Worm (Caenorhabditis elegans): ENCODE measurements around the gene exc-12.

Gene exc-12

ce11 chrIII:13570347-13570746 lies at the start of gene exc-12:
Gene exc-12, minus strand, starts transcription at chrIII:13570447.
- TF ChIP-seq nhr-28 (tag; optimal IDR thresholded peaks at IDR 0.05) (no peak), ceh-82 (tag; optimal IDR thresholded peaks at IDR 0.05) (no peak), elt-2 (tag; optimal IDR thresholded peaks at IDR 0.05) (no peak), mdl-1 (tag; optimal IDR thresholded peaks at IDR 0.05) (no peak), zag-1 (tag; optimal IDR thresholded peaks at IDR 0.05) (no peak)

ce11 chrIII:13616793-13617192 lies 46.5 kb upstream of the exc-12 start, which contains the start of gene T12D8.9:
Gene T12D8.9, plus strand, starts transcription at chrIII:13617104.
- TF ChIP-seq C16A3.4 (tag; optimal IDR thresholded peaks at IDR 0.05) (peak; percentile 15), aly-2 (tag; optimal IDR thresholded peaks at IDR 0.05) (no peak), nhr-19 (GFP tag; conservative IDR thresholded peaks at IDR 0.05) (peak; percentile 24), dpl-1 (GFP tag; optimal IDR thresholded peaks at IDR 0.05) (no peak), fkh-4 (tag; optimal IDR thresholded peaks at IDR 0.05; ENCODE audit: borderline replicate concordance) (peak; percentile 26), efl-1 (optimal IDR thresholded peaks at IDR 0.05) (no peak), efl-1 (GFP tag; optimal IDR thresholded peaks at IDR 0.05 in 1 of 2) (no peak), nhr-47 (tag; optimal IDR thresholded peaks at IDR 0.05) (no peak), unc-130 (tag; optimal IDR thresholded peaks at IDR 0.05) (peak; percentile 52), nhr-77 (tag; optimal IDR thresholded peaks at IDR 0.05) (no peak), pag-3 (tag; optimal IDR thresholded peaks at IDR 0.05; ENCODE audit: borderline replicate concordance, insufficient read depth) (peak; percentile 31), dsc-1 (tag; optimal IDR thresholded peaks at IDR 0.05) (peak; percentile 48), snu-23 (GFP tag; optimal IDR thresholded peaks at IDR 0.05) (peak; percentile 49), lin-14 (GFP tag; optimal IDR thresholded peaks at IDR 0.05) (peak; percentile 76), ceh-63 (GFP tag; optimal IDR thresholded peaks at IDR 0.05) (no peak), zip-4 (GFP tag; optimal IDR thresholded peaks at IDR 0.05) (no peak), rnt-1 (tag; optimal IDR thresholded peaks at IDR 0.05) (peak; percentile 56), nhr-28 (tag; optimal IDR thresholded peaks at IDR 0.05) (no peak), ztf-4 (tag; optimal IDR thresholded peaks at IDR 0.05) (peak; percentile 3), sox-4 (tag; optimal IDR thresholded peaks at IDR 0.05) (no peak), nhr-71 (tag; optimal IDR thresholded peaks at IDR 0.05) (peak; percentile 57), Y116A8C.19 (tag; optimal IDR thresholded peaks at IDR 0.05; ENCODE audit: borderline replicate concordance) (no peak), lsy-2 (tag; optimal IDR thresholded peaks at IDR 0.05) (peak; percentile 6 to 52)

- TF ChIP-seq pax-3 (tag; optimal IDR thresholded peaks at IDR 0.05) (no peak), tbx-2 (tag; optimal IDR thresholded peaks at IDR 0.05) (no peak), nhr-84 (tag; optimal IDR thresholded peaks at IDR 0.05) (no peak), sup-37 (GFP tag; optimal IDR thresholded peaks at IDR 0.05) (no peak), elt-2 (tag; optimal IDR thresholded peaks at IDR 0.05) (no peak), Y116A8C.19 (tag; optimal IDR thresholded peaks at IDR 0.05; ENCODE audit: borderline replicate concordance) (no peak), ztf-4 (tag; optimal IDR thresholded peaks at IDR 0.05) (no peak)
Measured at ce11 chrIII:13615530-13615929, 45.3 kb upstream of the exc-12 start.

- no peak for TF ChIP-seq fkh-8 (tag; optimal IDR thresholded peaks at IDR 0.05)
Measured at ce11 chrIII:13614751-13615150, 44.5 kb upstream of the exc-12 start.

- TF ChIP-seq snpc-4 (tag; optimal IDR thresholded peaks at IDR 0.05) (no peak), tlp-1 (tag; optimal IDR thresholded peaks at IDR 0.05) (no peak), ces-1 (GFP tag; optimal IDR thresholded peaks at IDR 0.05) (no peak), snu-23 (GFP tag; optimal IDR thresholded peaks at IDR 0.05) (no peak), ceh-88 (GFP tag; IDR thresholded peaks at IDR 0.05) (no peak)
Measured at ce11 chrIII:13614206-13614605, 44.0 kb upstream of the exc-12 start.

Measured in whole organism, L1 larva.